Worm (Caenorhabditis elegans) whole organism, L4 larva: ENCODE data around the gene fbxa-2.
A peak's percentile ranks its signal among the peaks of the same experiment; 100 is the strongest.

ENCODE experiments used
- R02D3.7 ChIP-seq: fragments of 150-350 bp; sonication (generic microtip); optimal IDR thresholded peaks from 3 replicates; lab custom pipeline; 2014; ENCODE audit warnings: missing biosample characterization, missing genetic modification characterization
- T26A8.4 ChIP-seq: fragments of 200-800 bp; sonication (Bioruptor generic); IDR thresholded peaks from 2 replicates; pipeline ENCODE4 v1.3.6; 2022; ENCODE audit warnings: missing genetic modification characterization, missing compliant biosample characterization
- Y48G9A.11 ChIP-seq: fragments of 200-800 bp; sonication (Bioruptor generic); IDR thresholded peaks from 2 replicates; pipeline ENCODE4 v1.3.6; 2022; ENCODE audit warnings: missing genetic modification reagents, missing genetic modification characterization, missing compliant biosample characterization
- Y5F2A.4 ChIP-seq: fragments of 200-800 bp; sonication (Bioruptor generic); optimal IDR thresholded peaks from 2 replicates; lab custom pipeline; 2018; ENCODE audit warnings: mild to moderate bottlenecking, missing genetic modification characterization, missing compliant biosample characterization
- ZK337.2 ChIP-seq: fragments of 200-800 bp; sonication (Bioruptor generic); IDR thresholded peaks from 2 replicates; pipeline ENCODE4 v1.3.6; 2022; ENCODE audit warnings: missing genetic modification reagents, missing genetic modification characterization, missing compliant biosample characterization
- ZK546.5 ChIP-seq, 2 experiments: sonication (generic microtip); optimal IDR thresholded peaks; 2 replicates each; lab custom pipeline; 2017; ENCODE audit warnings: missing biosample characterization in 2 of 2, missing genetic modification characterization in 2 of 2
- attf-4 ChIP-seq: sonication (generic microtip); optimal IDR thresholded peaks from 3 replicates; lab custom pipeline; 2017; ENCODE audit warnings: missing biosample characterization, missing genetic modification characterization
- ceh-32 ChIP-seq: sonication (generic microtip); optimal IDR thresholded peaks from 2 replicates; lab custom pipeline; 2016; ENCODE audit warnings: mild to moderate bottlenecking, missing genetic modification characterization, missing compliant biosample characterization; ENCODE audit not compliant: poor library complexity
- ceh-62 ChIP-seq: sonication (generic microtip); optimal IDR thresholded peaks from 2 replicates; lab custom pipeline; 2017; ENCODE audit warnings: missing biosample characterization, missing genetic modification characterization
- ces-1 ChIP-seq: fragments of 150-350 bp; sonication (generic microtip); optimal IDR thresholded peaks from 4 replicates; lab custom pipeline; 2014; ENCODE audit warnings: missing biosample characterization, missing genetic modification reagents, missing genetic modification characterization
- daf-16 ChIP-seq, 3 experiments: sonication (generic microtip); optimal IDR thresholded peaks; 2 replicates each; lab custom pipeline; 2016 to 2017; ENCODE audit warnings: missing genetic modification characterization in 3 of 3, missing genetic modification reagents in 3 of 3, mild to moderate bottlenecking in 2 of 3, missing compliant biosample characterization in 2 of 3, missing biosample characterization in 1 of 3, moderate library complexity in 1 of 3
- daf-19 ChIP-seq: fragments of 200-800 bp; sonication (Bioruptor generic); conservative IDR thresholded peaks from 2 replicates; pipeline ENCODE4 v1.3.6; 2022; ENCODE audit warnings: missing genetic modification characterization, missing compliant biosample characterization
- daf-8 ChIP-seq: fragments of 200-800 bp; sonication (Bioruptor generic); IDR thresholded peaks from 2 replicates; pipeline ENCODE4 v1.3.6; 2022; ENCODE audit warnings: missing genetic modification characterization, missing compliant biosample characterization
- dmd-6 ChIP-seq: fragments of 200-800 bp; sonication (Bioruptor generic); IDR thresholded peaks from 2 replicates; pipeline ENCODE4 v1.3.6; 2022; ENCODE audit warnings: missing genetic modification reagents, missing genetic modification characterization, missing compliant biosample characterization
- fkh-10 ChIP-seq: fragments of 150-350 bp; optimal IDR thresholded peaks from 2 replicates; lab custom pipeline; 2014; ENCODE audit warnings: missing biosample characterization, missing genetic modification reagents, missing genetic modification characterization
- gei-8 ChIP-seq: fragments of 200-800 bp; sonication (Bioruptor generic); optimal IDR thresholded peaks from 2 replicates; lab custom pipeline; 2018; ENCODE audit warnings: mild to moderate bottlenecking, missing genetic modification characterization, missing compliant biosample characterization
- hlh-11 ChIP-seq: fragments of 200-800 bp; sonication (Bioruptor generic); optimal IDR thresholded peaks from 2 replicates; lab custom pipeline; 2018; ENCODE audit warnings: mild to moderate bottlenecking, missing genetic modification characterization, missing compliant biosample characterization
- hmg-1.1 ChIP-seq: fragments of 200-800 bp; sonication (Bioruptor generic); IDR thresholded peaks from 2 replicates; pipeline ENCODE4 v1.3.6; 2022; ENCODE audit warnings: missing genetic modification reagents, missing genetic modification characterization, missing compliant biosample characterization
- jun-1 ChIP-seq: fragments of 150-350 bp; optimal IDR thresholded peaks from 2 replicates; lab custom pipeline; 2014; ENCODE audit warnings: missing biosample characterization, missing genetic modification reagents, missing genetic modification characterization
- lin-15B ChIP-seq: fragments of 150-350 bp; sonication (generic microtip); optimal IDR thresholded peaks from 3 replicates; lab custom pipeline; 2014; ENCODE audit warnings: missing biosample characterization, missing genetic modification characterization
- lin-38 ChIP-seq: fragments of 200-800 bp; sonication (Bioruptor generic); IDR thresholded peaks from 2 replicates; pipeline ENCODE4 v1.3.6; 2022; ENCODE audit warnings: missing genetic modification reagents, missing genetic modification characterization, missing compliant biosample characterization
- lin-39 ChIP-seq: fragments of 150-350 bp; optimal IDR thresholded peaks from 2 replicates; lab custom pipeline; 2014; ENCODE audit warnings: missing biosample characterization, missing genetic modification reagents, missing genetic modification characterization
- mdl-1 ChIP-seq, 2 experiments: fragments of 150-350 bp in 1 of 2; sonication (generic microtip) in 1 of 2; optimal IDR thresholded peaks; 2 replicates each; lab custom pipeline; 2014 to 2017; ENCODE audit warnings: missing biosample characterization in 2 of 2, missing genetic modification characterization in 2 of 2
- nhr-237 ChIP-seq: sonication (generic microtip); optimal IDR thresholded peaks from 2 replicates; lab custom pipeline; 2017; ENCODE audit warnings: missing biosample characterization, missing genetic modification characterization
- nhr-25 ChIP-seq: sonication (generic microtip); optimal IDR thresholded peaks from 2 replicates; lab custom pipeline; 2017; ENCODE audit warnings: missing genetic modification characterization, mild to moderate bottlenecking, missing compliant biosample characterization, antibody characterized with exemption, moderate library complexity, borderline replicate concordance; ENCODE audit not compliant: insufficient read depth
- nhr-28 ChIP-seq: fragments of 150-350 bp; optimal IDR thresholded peaks from 2 replicates; lab custom pipeline; 2014; ENCODE audit warnings: missing biosample characterization, missing genetic modification characterization
- nhr-41 ChIP-seq: fragments of 200-800 bp; sonication (Bioruptor generic); IDR thresholded peaks from 2 replicates; pipeline ENCODE4 v1.3.6; 2022; ENCODE audit warnings: missing genetic modification reagents, missing genetic modification characterization, missing compliant biosample characterization
- nhr-48 ChIP-seq: sonication (generic microtip); optimal IDR thresholded peaks from 2 replicates; lab custom pipeline; 2016; ENCODE audit warnings: mild to moderate bottlenecking, missing genetic modification characterization, missing compliant biosample characterization
- nhr-6 ChIP-seq: fragments of 150-350 bp; optimal IDR thresholded peaks from 2 replicates; lab custom pipeline; 2014; ENCODE audit warnings: missing biosample characterization, missing genetic modification characterization
- nhr-76 ChIP-seq: fragments of 150-350 bp; optimal IDR thresholded peaks from 2 replicates; lab custom pipeline; 2014; ENCODE audit warnings: missing biosample characterization, missing genetic modification characterization
- pha-4 ChIP-seq, 2 experiments: fragments of 150-350 bp in 1 of 2; fragments of 200-800 bp in 1 of 2; sonication (Bioruptor generic) in 1 of 2; IDR thresholded peaks in 1 of 2; optimal IDR thresholded peaks in 1 of 2; 2 replicates each; pipeline versions ENCODE4 v1.3.6 to Lab custom; 2014 to 2022; ENCODE audit warnings: missing genetic modification characterization in 2 of 2, missing genetic modification reagents in 2 of 2, missing biosample characterization in 1 of 2, missing compliant biosample characterization in 1 of 2
- php-3 ChIP-seq: fragments of 200-800 bp; sonication (Bioruptor generic); IDR thresholded peaks from 2 replicates; pipeline ENCODE4 v1.3.6; 2022; ENCODE audit warnings: missing genetic modification reagents, missing genetic modification characterization, missing compliant biosample characterization
- pqm-1 ChIP-seq: sonication (generic microtip); optimal IDR thresholded peaks from 2 replicates; lab custom pipeline; 2017; ENCODE audit warnings: missing biosample characterization, missing genetic modification characterization
- saeg-2 ChIP-seq: fragments of 200-800 bp; sonication (Bioruptor generic); IDR thresholded peaks from 2 replicates; pipeline ENCODE4 v1.3.6; 2022; ENCODE audit warnings: missing genetic modification reagents, missing genetic modification characterization, missing compliant biosample characterization
- spr-3 ChIP-seq: fragments of 200-800 bp; sonication (Bioruptor generic); optimal IDR thresholded peaks from 2 replicates; lab custom pipeline; 2018; ENCODE audit warnings: mild to moderate bottlenecking, missing genetic modification characterization, missing compliant biosample characterization
- tag-97 ChIP-seq: fragments of 200-800 bp; sonication (Bioruptor generic); IDR thresholded peaks from 2 replicates; pipeline ENCODE4 v1.3.6; 2022; ENCODE audit warnings: missing genetic modification characterization, missing compliant biosample characterization
- unc-62 ChIP-seq, 3 experiments: fragments of 150-350 bp in 1 of 3; sonication (generic microtip); optimal IDR thresholded peaks in 2 of 3; peaks in 1 of 3; 1 replicate in 1 of 3; 2 replicates in 2 of 3; lab custom pipeline; 2014 to 2017; ENCODE audit warnings: missing biosample characterization in 3 of 3, missing genetic modification characterization in 3 of 3, missing genetic modification reagents in 3 of 3, missing genotype in 1 of 3
- zag-1 ChIP-seq: fragments of 150-350 bp; optimal IDR thresholded peaks from 2 replicates; lab custom pipeline; 2014; ENCODE audit warnings: missing biosample characterization, missing genetic modification characterization
- zip-11 ChIP-seq: fragments of 200-800 bp; sonication (Bioruptor generic); IDR thresholded peaks from 2 replicates; pipeline ENCODE4 v1.3.6; 2022; ENCODE audit warnings: missing genetic modification characterization, missing compliant biosample characterization

fbxa-2 gene

ce11 chrV:16297070-16297469 lies 27.6 kb upstream of the fbxa-2 start, which contains the start of gene srbc-83:
Gene srbc-83 (plus strand): TSS chrV:16297370.
- no peak for TF ChIP-seq ZK337.2 (GFP tag; lab: Robert Waterston, UW)
- TF ChIP-seq dmd-6 (GFP tag; lab: Robert Waterston, UW), result no peak
- no peak for TF ChIP-seq ceh-32 (tag; lab: Kevin White, UChicago)
- TF ChIP-seq nhr-237 (tag; lab: Kevin White, UChicago), result no peak
- no peak for TF ChIP-seq Y5F2A.4
- no peak for TF ChIP-seq php-3 (GFP tag; lab: Robert Waterston, UW)
- no peak for TF ChIP-seq unc-62 (GFP tag; optimal IDR thresholded peaks at IDR 0.05 in 1 of 2; lab: Kevin White, UChicago)
- no peak for TF ChIP-seq unc-62 (tag; optimal IDR thresholded peaks at IDR 0.05; lab: Kevin White, UChicago)
- TF ChIP-seq zip-11 (GFP tag; lab: Robert Waterston, UW), result no peak
- no peak for TF ChIP-seq attf-4 (tag; lab: Kevin White, UChicago)
- no peak for TF ChIP-seq lin-15B (tag; lab: Kevin White, UChicago)

- TF ChIP-seq nhr-76 (tag; lab: Kevin White, UChicago) (no peak), nhr-25 (no peak), dmd-6 (GFP tag; lab: Robert Waterston, UW) (peak; percentile 75)
Measured at ce11 chrV:16292409-16292808, 23.0 kb upstream of the fbxa-2 start, which contains the start of gene oac-5. Gene oac-5 (plus strand): TSS chrV:16292709.

- no peak for TF ChIP-seq daf-19 (GFP tag; lab: Robert Waterston, UW)
- TF ChIP-seq nhr-41 (GFP tag; lab: Robert Waterston, UW), result no peak
- TF ChIP-seq spr-3 (GFP tag; lab: Kevin White, UChicago), result no peak
- TF ChIP-seq ZK546.5 (tag; optimal IDR thresholded peaks at IDR 0.05; lab: Kevin White, UChicago), result no peak
- no peak for TF ChIP-seq ces-1 (GFP tag; lab: Kevin White, UChicago)
Measured at ce11 chrV:16287619-16288018, 18.2 kb upstream of the fbxa-2 start, which contains the start of gene F28G4.3. Gene F28G4.3 (minus strand): TSS chrV:16287719.

- TF ChIP-seq R02D3.7 (tag; lab: Kevin White, UChicago) (no peak), unc-62 (GFP tag; optimal IDR thresholded peaks at IDR 0.05 in 1 of 2; lab: Kevin White, UChicago) (peak in 1 of 2 experiments; percentile 66), unc-62 (tag; optimal IDR thresholded peaks at IDR 0.05; lab: Kevin White, UChicago) (no peak)
Measured at ce11 chrV:16285794-16286193, 16.3 kb upstream of the fbxa-2 start, which contains the start of gene F28G4.4. Gene F28G4.4 (minus strand): TSS chrV:16285894.

ce11 chrV:16282147-16282546 lies 12.7 kb upstream of the fbxa-2 start, which contains the start of gene F28G4.2:
Gene F28G4.2 (minus strand): TSS chrV:16282321.
- TF ChIP-seq gei-8 (no peak), hmg-1.1 (no peak), Y48G9A.11 (GFP tag; lab: Robert Waterston, UW) (no peak), tag-97 (GFP tag; lab: Robert Waterston, UW) (no peak), daf-8 (GFP tag; lab: Robert Waterston, UW) (no peak), attf-4 (tag; lab: Kevin White, UChicago) (no peak), ceh-62 (no peak)

- TF ChIP-seq hmg-1.1 (no peak), zag-1 (tag; lab: Kevin White, UChicago) (no peak), lin-39 (tag; lab: Kevin White, UChicago) (no peak), daf-16 (GFP tag; optimal IDR thresholded peaks at IDR 0.05; lab: Kevin White, UChicago) (no peak), daf-16 (tag; optimal IDR thresholded peaks at IDR 0.05; lab: Kevin White, UChicago) (peak; percentile 95), nhr-28 (peak; percentile 97), ZK546.5 (tag; optimal IDR thresholded peaks at IDR 0.05; lab: Kevin White, UChicago) (no peak), pha-4 (GFP tag; IDR thresholded peaks at IDR 0.05; lab: Robert Waterston, UW) (no peak), pha-4 (tag; optimal IDR thresholded peaks at IDR 0.05; lab: Kevin White, UChicago) (no peak), nhr-41 (GFP tag; lab: Robert Waterston, UW) (no peak), ceh-62 (no peak), pqm-1 (peak; percentile 89), dmd-6 (GFP tag; lab: Robert Waterston, UW) (peak; percentile 90), saeg-2 (GFP tag; lab: Robert Waterston, UW) (no peak), lin-38 (no peak), hlh-11 (tag; lab: Kevin White, UChicago) (peak; percentile 85), nhr-25 (no peak), nhr-48 (tag; lab: Kevin White, UChicago) (peak; percentile 69), fkh-10 (GFP tag; lab: Kevin White, UChicago) (no peak), jun-1 (tag; lab: Kevin White, UChicago) (no peak), nhr-6 (no peak), mdl-1 (tag; optimal IDR thresholded peaks at IDR 0.05; lab: Kevin White, UChicago) (no peak), nhr-76 (tag; lab: Kevin White, UChicago) (no peak), T26A8.4 (GFP tag; lab: Robert Waterston, UW) (no peak)
Measured at ce11 chrV:16277918-16278317, 8.5 kb upstream of the fbxa-2 start, which contains the start of gene cyp-37B1. Gene cyp-37B1 (plus strand): TSS chrV:16278116.
